Fruit fly (Drosophila melanogaster) whole organism: Measurements from ENCODE around the gene CG9743.

ENCODE experiments used
- CG8478 ChIP-seq: fragments of >200 bp; optimal IDR thresholded peaks from 2 replicates; lab custom pipeline; 2018; ENCODE audit warnings: inconsistent platforms
- EcR ChIP-seq, 2 experiments: fragments of >200 bp; optimal IDR thresholded peaks; 2 replicates each; lab custom pipeline; 2017; ENCODE audit warnings: missing biosample characterization in 2 of 2, missing genetic modification characterization in 2 of 2, missing genetic modification reagents in 2 of 2
- pan ChIP-seq: fragments of >200 bp; optimal IDR thresholded peaks from 2 replicates; lab custom pipeline; 2017
- psq ChIP-seq: fragments of >200 bp; optimal IDR thresholded peaks from 2 replicates; lab custom pipeline; 2017
- usp ChIP-seq: fragments of >200 bp; optimal IDR thresholded peaks from 2 replicates; lab custom pipeline; 2017; ENCODE audit warnings: missing biosample characterization, missing genetic modification characterization, mixed read lengths

- no peak for TF ChIP-seq pan (lab: Kevin White, UChicago)
- no peak for TF ChIP-seq EcR (GFP tag; optimal IDR thresholded peaks at IDR 0.05; lab: Kevin White, UChicago)
- TF ChIP-seq psq: no peak
- no peak for TF ChIP-seq CG8478 (lab: Kevin White, UChicago)
- no peak for TF ChIP-seq usp (GFP tag; lab: Kevin White, UChicago)
Measured at dm6 chr3R:30191047-30191446, 11.8 kb downstream of the CG9743 start, which contains the start of gene CG9747.
